Worm (Caenorhabditis elegans): ENCODE measurements around the gene Y116F11B.17.

ce11 chrV:19857334-19857733 lies 35.3 kb upstream of the Y116F11B.17 start, which contains the start of gene Y116F11B.8:
- TF ChIP-seq him-1 (tag; optimal IDR thresholded peaks at IDR 0.05), result no peak
- no peak for TF ChIP-seq W03F9.2 (tag; optimal IDR thresholded peaks at IDR 0.05)

All from whole organism, L4/young adult.